Fruit fly (Drosophila melanogaster): ENCODE measurements around the gene CG17260.

The CG17260 gene

DNA sequence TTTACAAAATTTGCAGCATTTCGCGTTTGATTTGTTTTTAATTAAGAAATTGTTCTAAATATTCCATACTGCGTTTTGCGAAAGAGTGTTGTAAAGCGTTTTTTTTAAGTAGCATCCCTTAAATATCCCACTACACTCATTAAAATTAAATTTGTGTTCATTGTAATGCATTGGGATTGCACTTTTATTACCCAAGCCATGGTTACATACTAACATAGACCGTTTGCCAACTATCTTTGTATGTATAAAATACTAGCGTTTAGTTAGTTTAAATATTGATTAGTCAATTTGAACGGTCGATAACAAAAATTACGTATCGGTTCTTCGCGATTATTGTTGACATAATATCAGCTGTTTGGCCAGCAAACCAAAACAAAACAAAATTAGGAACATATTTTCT, 2.7 kb downstream of the CG17260 start, which contains the start of the genes cnir and CG17221 (continued):
- TF ChIP-seq CG12299 (tag; optimal IDR thresholded peaks at IDR 0.05) = peak; percentile 61
- no peak for TF ChIP-seq Asciz (GFP tag; optimal IDR thresholded peaks at IDR 0.05)
- TF ChIP-seq CG4854 (GFP tag; optimal IDR thresholded peaks at IDR 0.05) = peak; percentile 68
- peak; percentile 68 for TF ChIP-seq CG11504 (tag; optimal IDR thresholded peaks at IDR 0.05)
- TF ChIP-seq CG31388 (GFP tag; optimal IDR thresholded peaks at IDR 0.05) = peak; percentile 25
- TF ChIP-seq CG16863 (GFP tag; optimal IDR thresholded peaks at IDR 0.05) = peak; percentile 62
- TF ChIP-seq tna (GFP tag; IDR thresholded peaks at IDR 0.05; ENCODE audit: partially characterized antibody) = no peak
- TF ChIP-seq CG10462 (GFP tag; optimal IDR thresholded peaks at IDR 0.05) = peak; percentile 61
- no peak for TF ChIP-seq CG5953 (GFP tag; IDR thresholded peaks at IDR 0.05)
- peak; percentile 49; the same call in 1 of the 2 replicates for TF ChIP-seq seq (GFP tag; IDR thresholded peaks at IDR 0.05)
- TF ChIP-seq sens-2 (GFP tag; IDR thresholded peaks at IDR 0.05) = no peak
- TF ChIP-seq zen (tag; optimal IDR thresholded peaks at IDR 0.05) = peak; percentile 78
- TF ChIP-seq CG12071 (GFP tag; optimal IDR thresholded peaks at IDR 0.05) = no peak
- TF ChIP-seq Ets97D (GFP tag; optimal IDR thresholded peaks at IDR 0.05) = peak; percentile 75
- peak; percentile 37 for TF ChIP-seq D19A (tag; optimal IDR thresholded peaks at IDR 0.05)
- TF ChIP-seq CG7839 (tag; optimal IDR thresholded peaks at IDR 0.05) = peak; percentile 57
- TF ChIP-seq Dll (GFP tag; IDR thresholded peaks at IDR 0.05; ENCODE audit: partially characterized antibody) = peak; percentile 72
- TF ChIP-seq Deaf1 (tag; optimal IDR thresholded peaks at IDR 0.05) = peak; percentile 19
- peak; percentile 82 for TF ChIP-seq CG18476 (GFP tag; optimal IDR thresholded peaks at IDR 0.05)
- TF ChIP-seq Hr39 (optimal IDR thresholded peaks at IDR 0.05) = no peak
- TF ChIP-seq so (GFP tag; IDR thresholded peaks at IDR 0.05) = no peak
- TF ChIP-seq tgo (GFP tag; IDR thresholded peaks at IDR 0.05) = no peak
- TF ChIP-seq Kr (GFP tag; optimal IDR thresholded peaks at IDR 0.05) = no peak
- TF ChIP-seq knrl (GFP tag; IDR thresholded peaks at IDR 0.05; ENCODE audit: partially characterized antibody) = peak; percentile 49; the same call in 1 of the 3 replicates
- TF ChIP-seq hth (optimal IDR thresholded peaks at IDR 0.05) = no peak
- TF ChIP-seq Dbx (GFP tag; IDR thresholded peaks at IDR 0.05) = 0 out of 3 replicates have a peak, but pooled peaks have one; percentile 32
- peak; percentile 88 for TF ChIP-seq Ets65A (GFP tag)
- peak; percentile 78 for TF ChIP-seq zfh2 (GFP tag; optimal IDR thresholded peaks at IDR 0.05)
- peak; percentile 37 for TF ChIP-seq Ssrp (tag; optimal IDR thresholded peaks at IDR 0.05)
- TF ChIP-seq HLH54F (GFP tag; optimal IDR thresholded peaks at IDR 0.05) = peak; percentile 76
- peak; percentile 63 for TF ChIP-seq row (GFP tag; IDR thresholded peaks at IDR 0.05)
- no peak for TF ChIP-seq CG14667 (GFP tag; IDR thresholded peaks at IDR 0.05)
- peak; percentile 39 for TF ChIP-seq en (GFP tag; optimal IDR thresholded peaks at IDR 0.05)
- peak; percentile 67 for TF ChIP-seq CG32532 (GFP tag; IDR thresholded peaks at IDR 0.05)
- peak; percentile 74 for TF ChIP-seq CoRest (tag; optimal IDR thresholded peaks at IDR 0.05)
- peak; percentile 66 for TF ChIP-seq maf-S (GFP tag; optimal IDR thresholded peaks at IDR 0.05)
- TF ChIP-seq CG14441 (GFP tag; IDR thresholded peaks at IDR 0.05) = 0 out of 2 replicates have a peak, but pooled peaks have one; percentile 21
- peak; percentile 41 for TF ChIP-seq CG15696 (tag; optimal IDR thresholded peaks at IDR 0.05)
- peak; percentile 63 for TF ChIP-seq Chrac-16 (GFP tag; optimal IDR thresholded peaks at IDR 0.05)
- no peak for TF ChIP-seq Lhr (GFP tag; optimal IDR thresholded peaks at IDR 0.05)
- TF ChIP-seq tap (tag; optimal IDR thresholded peaks at IDR 0.05) = peak; percentile 10
- peak; percentile 97 for TF ChIP-seq Med (GFP tag)
- peak; percentile 72 for TF ChIP-seq CG9932 (GFP tag; IDR thresholded peaks at IDR 0.05)
- TF ChIP-seq onecut (GFP tag; IDR thresholded peaks at IDR 0.05) = peak; percentile 88
- peak in 1 of 2 experiments; percentile 12 for TF ChIP-seq Eip74EF (GFP tag; optimal IDR thresholded peaks at IDR 0.05)
- TF ChIP-seq Meics (GFP tag; optimal IDR thresholded peaks at IDR 0.05) = peak; percentile 88
- TF ChIP-seq p53 (GFP tag; optimal IDR thresholded peaks at IDR 0.05) = peak; percentile 45
- peak; percentile 66 for TF ChIP-seq slp2 (GFP tag; optimal IDR thresholded peaks at IDR 0.05)
- TF ChIP-seq CG17912 (GFP tag; optimal IDR thresholded peaks at IDR 0.05) = peak; percentile 1
- TF ChIP-seq vvl (GFP tag; IDR thresholded peaks at IDR 0.05) = peak; percentile 61
- peak; percentile 72 for TF ChIP-seq BEAF-32 (GFP tag; optimal IDR thresholded peaks at IDR 0.05)
- TF ChIP-seq ham (GFP tag; IDR thresholded peaks at IDR 0.05) = no peak

Measured in whole organism, embryonic.